Worm (Caenorhabditis elegans): Measurements from ENCODE around the gene W02B12.11.

DNA sequence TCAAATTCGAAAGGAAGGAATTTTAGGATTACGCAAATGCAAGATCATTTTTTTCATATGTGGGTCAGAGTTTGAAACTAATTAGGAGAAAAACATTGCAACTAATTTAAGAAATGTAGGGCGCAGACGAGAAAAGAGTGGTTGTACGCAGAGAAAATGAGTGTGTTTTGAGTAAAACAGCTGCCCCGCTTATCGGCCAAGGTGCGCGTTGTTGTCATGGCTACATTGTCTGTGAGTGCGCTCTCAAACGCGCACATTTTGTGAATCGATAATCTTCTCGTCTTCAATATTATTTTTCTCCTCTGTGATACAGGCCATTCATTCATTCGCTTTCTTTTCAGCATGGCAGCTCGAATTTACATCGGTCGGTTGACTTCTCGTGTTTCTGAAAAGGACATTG lies 20.0 kb upstream of the W02B12.11 start:
- TF ChIP-seq nhr-77 (tag; optimal IDR thresholded peaks at IDR 0.05) (no peak), elt-1 (tag; optimal IDR thresholded peaks at IDR 0.05) (no peak), fos-1 (tag; optimal IDR thresholded peaks at IDR 0.05) (no peak), F13H6.1 (tag; optimal IDR thresholded peaks at IDR 0.05) (no peak), nhr-21 (tag; optimal IDR thresholded peaks at IDR 0.05) (no peak), lin-39 (tag; optimal IDR thresholded peaks at IDR 0.05) (no peak), dmd-4 (tag; optimal IDR thresholded peaks at IDR 0.05) (no peak), ceh-16 (tag; optimal IDR thresholded peaks at IDR 0.05) (no peak), unc-39 (tag; optimal IDR thresholded peaks at IDR 0.05) (no peak), ztf-4 (tag; optimal IDR thresholded peaks at IDR 0.05) (no peak), lin-13 (GFP tag; optimal IDR thresholded peaks at IDR 0.05) (no peak)

All from whole organism, L2 larva.